Worm (Caenorhabditis elegans) whole organism, early embryonic: ENCODE data around the gene cka-1.

Experiments used
- B0310.2 ChIP-seq: sonication (generic microtip); optimal IDR thresholded peaks from 2 replicates; lab custom pipeline; 2016; ENCODE audit warnings: mild to moderate bottlenecking, missing genetic modification characterization, missing compliant biosample characterization
- F13C5.2 ChIP-seq: sonication (generic microtip); optimal IDR thresholded peaks from 2 replicates; lab custom pipeline; 2017; ENCODE audit warnings: mild to moderate bottlenecking, missing genetic modification characterization, inconsistent platforms, missing compliant biosample characterization
- aly-1 ChIP-seq: sonication (generic microtip); optimal IDR thresholded peaks from 2 replicates; lab custom pipeline; 2016; ENCODE audit warnings: missing genetic modification characterization, missing compliant biosample characterization
- ama-1 ChIP-seq: fragments of 150-350 bp; optimal IDR thresholded peaks from 2 replicates; lab custom pipeline; 2014
- ceh-13 ChIP-seq: fragments of 200-800 bp; sonication (Bioruptor generic); optimal IDR thresholded peaks from 2 replicates; lab custom pipeline; 2018; ENCODE audit warnings: mild to moderate bottlenecking, missing genetic modification characterization, missing compliant biosample characterization
- ceh-36 ChIP-seq: sonication (generic microtip); optimal IDR thresholded peaks from 2 replicates; lab custom pipeline; 2016; ENCODE audit warnings: missing genetic modification characterization, inconsistent platforms, missing compliant biosample characterization
- ets-7 ChIP-seq: sonication (generic microtip); optimal IDR thresholded peaks from 2 replicates; lab custom pipeline; 2016; ENCODE audit warnings: missing genotype, missing genetic modification characterization, missing compliant biosample characterization
- flt-1 ChIP-seq: fragments of 200-800 bp; sonication (Bioruptor generic); IDR thresholded peaks from 2 replicates; pipeline ENCODE4 v1.3.6; 2022; ENCODE audit warnings: missing genetic modification characterization, missing compliant biosample characterization
- hmbx-1 ChIP-seq: sonication (generic microtip); optimal IDR thresholded peaks from 2 replicates; lab custom pipeline; 2016; ENCODE audit warnings: mild to moderate bottlenecking, missing genetic modification characterization, missing compliant biosample characterization
- hmg-4 ChIP-seq: fragments of 200-800 bp; sonication (Bioruptor generic); optimal IDR thresholded peaks from 2 replicates; lab custom pipeline; 2018; ENCODE audit warnings: mild to moderate bottlenecking, missing genetic modification characterization, missing compliant biosample characterization
- hnd-1 ChIP-seq: sonication (generic microtip); optimal IDR thresholded peaks from 2 replicates; lab custom pipeline; 2016; ENCODE audit warnings: missing genetic modification characterization, missing compliant biosample characterization
- pes-1 ChIP-seq: fragments of 200-800 bp; sonication (Bioruptor generic); IDR thresholded peaks from 2 replicates; pipeline ENCODE4 v1.3.6; 2022; ENCODE audit warnings: missing genetic modification reagents, missing genetic modification characterization, missing compliant biosample characterization
- scrt-1 ChIP-seq: fragments of 200-800 bp; sonication (Bioruptor generic); IDR thresholded peaks from 2 replicates; pipeline ENCODE4 v1.3.6; 2022; ENCODE audit warnings: missing genetic modification characterization, missing compliant biosample characterization
- sea-1 ChIP-seq: fragments of 200-800 bp; sonication (Bioruptor generic); conservative IDR thresholded peaks from 2 replicates; pipeline ENCODE4 v1.3.6; 2022; ENCODE audit warnings: missing genetic modification characterization, missing compliant biosample characterization
- tbx-11 ChIP-seq: fragments of 200-800 bp; sonication (Bioruptor generic); IDR thresholded peaks from 2 replicates; pipeline ENCODE4 v1.3.6; 2022; ENCODE audit warnings: missing genetic modification characterization, missing compliant biosample characterization
- tbx-37 ChIP-seq: fragments of 200-800 bp; sonication (Bioruptor generic); conservative IDR thresholded peaks from 2 replicates; pipeline ENCODE4 v1.3.6; 2022; ENCODE audit warnings: missing genetic modification reagents, missing genetic modification characterization, missing compliant biosample characterization
- tra-4 ChIP-seq: sonication (generic microtip); optimal IDR thresholded peaks from 2 replicates; lab custom pipeline; 2017; ENCODE audit warnings: missing genetic modification characterization, missing compliant biosample characterization

Gene cka-1

ce11 chrIV:9724948-9725347 lies 12.5 kb downstream of the cka-1 start, which contains the start of the genes nhr-138 and C28D4.18:
nhr-138 (plus strand) TSS chrIV:9725251.
C28D4.18 (plus strand) TSS chrIV:9725280.
- TF ChIP-seq sea-1 (GFP tag; lab: Robert Waterston, UW) (no peak), ama-1 (lab: Kevin White, UChicago) (no peak), ceh-13 (GFP tag; lab: Kevin White, UChicago) (no peak), tbx-11 (GFP tag; lab: Robert Waterston, UW) (no peak), tra-4 (tag; lab: Kevin White, UChicago) (no peak), scrt-1 (GFP tag; lab: Robert Waterston, UW) (no peak), flt-1 (GFP tag; lab: Robert Waterston, UW) (no peak)

ce11 chrIV:9723185-9723584 lies 14.2 kb downstream of the cka-1 start:
- TF ChIP-seq F13C5.2 (tag; lab: Kevin White, UChicago) = no peak
- TF ChIP-seq flt-1 (GFP tag; lab: Robert Waterston, UW) = no peak
- TF ChIP-seq hnd-1 (tag; lab: Kevin White, UChicago) = no peak
- no peak for TF ChIP-seq ets-7 (tag; lab: Kevin White, UChicago)
- no peak for TF ChIP-seq sea-1 (GFP tag; lab: Robert Waterston, UW)
- no peak for TF ChIP-seq B0310.2
- no peak for TF ChIP-seq tra-4 (tag; lab: Kevin White, UChicago)
- no peak for TF ChIP-seq ceh-36 (tag; lab: Kevin White, UChicago)
- no peak for TF ChIP-seq hmbx-1
- no peak for TF ChIP-seq ama-1 (lab: Kevin White, UChicago)
- no peak for TF ChIP-seq tbx-37 (GFP tag; lab: Robert Waterston, UW)
- no peak for TF ChIP-seq aly-1 (tag; lab: Kevin White, UChicago)
- no peak for TF ChIP-seq pes-1 (GFP tag; lab: Robert Waterston, UW)
- no peak for TF ChIP-seq tbx-11 (GFP tag; lab: Robert Waterston, UW)
- no peak for TF ChIP-seq ceh-13 (GFP tag; lab: Kevin White, UChicago)
- TF ChIP-seq scrt-1 (GFP tag; lab: Robert Waterston, UW) = no peak

ce11 chrIV:9718396-9718795 lies 19.0 kb downstream of the cka-1 start:
- TF ChIP-seq scrt-1 (GFP tag; lab: Robert Waterston, UW) (no peak), ceh-36 (tag; lab: Kevin White, UChicago) (no peak), sea-1 (GFP tag; lab: Robert Waterston, UW) (no peak), tbx-11 (GFP tag; lab: Robert Waterston, UW) (no peak), B0310.2 (no peak), tra-4 (tag; lab: Kevin White, UChicago) (no peak), hmg-4 (no peak), ets-7 (tag; lab: Kevin White, UChicago) (no peak), ceh-13 (GFP tag; lab: Kevin White, UChicago) (no peak), hnd-1 (tag; lab: Kevin White, UChicago) (no peak), flt-1 (GFP tag; lab: Robert Waterston, UW) (no peak), hmbx-1 (no peak), pes-1 (GFP tag; lab: Robert Waterston, UW) (no peak), F13C5.2 (tag; lab: Kevin White, UChicago) (no peak), aly-1 (tag; lab: Kevin White, UChicago) (no peak), tbx-37 (GFP tag; lab: Robert Waterston, UW) (no peak), ama-1 (lab: Kevin White, UChicago) (no peak)

- TF ChIP-seq tbx-37 (GFP tag; lab: Robert Waterston, UW) (no peak), ceh-13 (GFP tag; lab: Kevin White, UChicago) (no peak), ceh-36 (tag; lab: Kevin White, UChicago) (no peak), B0310.2 (no peak), hnd-1 (tag; lab: Kevin White, UChicago) (no peak), sea-1 (GFP tag; lab: Robert Waterston, UW) (no peak), hmbx-1 (no peak), ets-7 (tag; lab: Kevin White, UChicago) (no peak), ama-1 (lab: Kevin White, UChicago) (no peak), scrt-1 (GFP tag; lab: Robert Waterston, UW) (no peak), pes-1 (GFP tag; lab: Robert Waterston, UW) (no peak), tbx-11 (GFP tag; lab: Robert Waterston, UW) (no peak), aly-1 (tag; lab: Kevin White, UChicago) (no peak), flt-1 (GFP tag; lab: Robert Waterston, UW) (no peak), F13C5.2 (tag; lab: Kevin White, UChicago) (no peak), hmg-4 (no peak), tra-4 (tag; lab: Kevin White, UChicago) (no peak)
Observed at ce11 chrIV:9717844-9718243, 19.6 kb downstream of the cka-1 start.

ce11 chrIV:9716490-9716889 lies 20.9 kb downstream of the cka-1 start:
- TF ChIP-seq sea-1 (GFP tag; lab: Robert Waterston, UW) = no peak

- TF ChIP-seq tbx-37 (GFP tag; lab: Robert Waterston, UW) = no peak
- TF ChIP-seq scrt-1 (GFP tag; lab: Robert Waterston, UW) = no peak
- TF ChIP-seq aly-1 (tag; lab: Kevin White, UChicago) = no peak
- no peak for TF ChIP-seq tbx-11 (GFP tag; lab: Robert Waterston, UW)
- TF ChIP-seq F13C5.2 (tag; lab: Kevin White, UChicago) = no peak
- no peak for TF ChIP-seq ama-1 (lab: Kevin White, UChicago)
Observed at ce11 chrIV:9714264-9714663, 23.2 kb downstream of the cka-1 start.

- TF ChIP-seq pes-1 (GFP tag; lab: Robert Waterston, UW) = no peak
- no peak for TF ChIP-seq ceh-36 (tag; lab: Kevin White, UChicago)
- no peak for TF ChIP-seq F13C5.2 (tag; lab: Kevin White, UChicago)
- TF ChIP-seq ama-1 (lab: Kevin White, UChicago) = no peak
- no peak for TF ChIP-seq scrt-1 (GFP tag; lab: Robert Waterston, UW)
- no peak for TF ChIP-seq ets-7 (tag; lab: Kevin White, UChicago)
- no peak for TF ChIP-seq sea-1 (GFP tag; lab: Robert Waterston, UW)
- TF ChIP-seq hmbx-1 = no peak
- TF ChIP-seq aly-1 (tag; lab: Kevin White, UChicago) = no peak
- no peak for TF ChIP-seq hmg-4
- no peak for TF ChIP-seq B0310.2
Observed at ce11 chrIV:9712782-9713181, 24.6 kb downstream of the cka-1 start, which contains the start of gene K01H12.4. K01H12.4 (plus strand) TSS chrIV:9713082.
